Fruit fly (Drosophila melanogaster) whole organism, wandering third instar larva: ENCODE measurements around the gene Prosalpha6.

Source experiments
- CG9705 ChIP-seq: fragments of 200-800 bp; sonication (Bioruptor generic); optimal IDR thresholded peaks from 2 replicates; lab custom pipeline; 2018; ENCODE audit warnings: missing biosample characterization, mild to moderate bottlenecking, missing genetic modification characterization
- CrebA ChIP-seq: fragments of 200-800 bp; sonication (Bioruptor generic); optimal IDR thresholded peaks from 2 replicates; lab custom pipeline; 2016; ENCODE audit warnings: missing biosample characterization, mild to moderate bottlenecking, missing genetic modification characterization, borderline replicate concordance
- Dfd ChIP-seq: fragments of >200 bp; optimal IDR thresholded peaks from 2 replicates; lab custom pipeline; 2017; ENCODE audit warnings: missing biosample characterization, missing genetic modification characterization
- Dif ChIP-seq: fragments of 200-275, 200-300 bp; sonication (Bioruptor generic); optimal IDR thresholded peaks from 2 replicates; lab custom pipeline; 2018; ENCODE audit warnings: missing biosample characterization, missing genetic modification characterization; ENCODE audit not compliant: partially characterized antibody
- GATAd ChIP-seq: sonication (Bioruptor generic); optimal IDR thresholded peaks from 2 replicates; lab custom pipeline; 2016; ENCODE audit warnings: missing biosample characterization, missing genetic modification characterization
- Hnf4 ChIP-seq: fragments of 200-800 bp; sonication (Bioruptor generic); optimal IDR thresholded peaks from 2 replicates; lab custom pipeline; 2016; ENCODE audit warnings: missing biosample characterization, mild to moderate bottlenecking, missing genetic modification characterization
- Hr83 ChIP-seq: fragments of 200-300 bp; sonication (Bioruptor generic); optimal IDR thresholded peaks from 2 replicates; lab custom pipeline; 2016; ENCODE audit warnings: missing biosample characterization, mild to moderate bottlenecking, missing genetic modification characterization, moderate library complexity; ENCODE audit not compliant: poor library complexity, severe bottlenecking
- Jra ChIP-seq: sonication (Bioruptor generic); optimal IDR thresholded peaks from 2 replicates; lab custom pipeline; 2016; ENCODE audit warnings: missing biosample characterization, missing genetic modification characterization
- Mio ChIP-seq: sonication (Bioruptor generic); optimal IDR thresholded peaks from 2 replicates; lab custom pipeline; 2016; ENCODE audit warnings: missing biosample characterization, missing genetic modification characterization
- N ChIP-seq: fragments of >200 bp; optimal IDR thresholded peaks from 2 replicates; lab custom pipeline; 2018; ENCODE audit warnings: missing biosample characterization, missing external identifiers, missing genetic modification characterization
- OdsH ChIP-seq: fragments of 200-800 bp; sonication (Bioruptor generic); optimal IDR thresholded peaks from 2 replicates; lab custom pipeline; 2016; ENCODE audit warnings: missing biosample characterization, mild to moderate bottlenecking, missing genetic modification characterization
- Rel ChIP-seq, 2 experiments: fragments of 200-800 bp; sonication (Bioruptor generic) in 1 of 2; optimal IDR thresholded peaks; 2 replicates in 1 of 2; 3 replicates in 1 of 2; lab custom pipeline; 2016 to 2019; ENCODE audit warnings: mild to moderate bottlenecking in 2 of 2, missing biosample characterization in 2 of 2, missing genetic modification characterization in 2 of 2, moderate library complexity in 1 of 2
- Vsx2 ChIP-seq: fragments of 200-300, 225-300 bp; sonication (Bioruptor generic); optimal IDR thresholded peaks from 2 replicates; lab custom pipeline; 2018; ENCODE audit warnings: missing biosample characterization, missing genetic modification characterization; ENCODE audit not compliant: partially characterized antibody
- br ChIP-seq: fragments of 200-800 bp; sonication (Bioruptor generic); optimal IDR thresholded peaks from 2 replicates; lab custom pipeline; 2016; ENCODE audit warnings: missing biosample characterization, missing genetic modification characterization
- brk ChIP-seq: fragments of 200-800 bp; sonication (Bioruptor generic); optimal IDR thresholded peaks from 2 replicates; lab custom pipeline; 2016; ENCODE audit warnings: missing biosample characterization, mild to moderate bottlenecking, missing genetic modification characterization
- dl ChIP-seq, 2 experiments: fragments of 175-275, 200-275 bp in 1 of 2; fragments of 200-275 bp in 1 of 2; sonication (Bioruptor generic); optimal IDR thresholded peaks; lab custom pipeline; 2018; ENCODE audit warnings: mild to moderate bottlenecking in 2 of 2, missing biosample characterization in 2 of 2, missing genetic modification characterization in 2 of 2, moderate library complexity in 2 of 2; ENCODE audit not compliant: partially characterized antibody in 2 of 2, insufficient read depth in 1 of 2
- dmrt93B ChIP-seq: fragments of 200-800 bp; sonication (Bioruptor generic); optimal IDR thresholded peaks from 2 replicates; lab custom pipeline; 2018; ENCODE audit warnings: missing biosample characterization, mild to moderate bottlenecking, missing genetic modification characterization
- dsf ChIP-seq: sonication (Bioruptor generic); optimal IDR thresholded peaks from 2 replicates; lab custom pipeline; 2016; ENCODE audit warnings: missing biosample characterization, missing genetic modification characterization, borderline replicate concordance
- ey ChIP-seq: fragments of 200-800 bp; sonication (Bioruptor generic); optimal IDR thresholded peaks from 2 replicates; lab custom pipeline; 2016; ENCODE audit warnings: missing biosample characterization, missing genetic modification characterization
- foxo ChIP-seq, 2 experiments: fragments of 200-800 bp; sonication (Bioruptor generic); optimal IDR thresholded peaks; 2 replicates in 1 of 2; 3 replicates in 1 of 2; lab custom pipeline; 2016 to 2017; ENCODE audit warnings: missing biosample characterization in 2 of 2, missing genetic modification characterization in 2 of 2
- h ChIP-seq: fragments of 200-800 bp; sonication (Bioruptor generic); optimal IDR thresholded peaks from 3 replicates; lab custom pipeline; 2016; ENCODE audit warnings: missing biosample characterization, mild to moderate bottlenecking, missing genetic modification characterization
- jim ChIP-seq: fragments of 175-275, 200-325 bp; sonication (Bioruptor generic); optimal IDR thresholded peaks from 2 replicates; lab custom pipeline; 2016; ENCODE audit warnings: missing biosample characterization, mild to moderate bottlenecking, missing genetic modification characterization
- lola ChIP-seq: fragments of >200 bp; optimal IDR thresholded peaks from 2 replicates; lab custom pipeline; 2017; ENCODE audit warnings: missing biosample characterization, missing genetic modification characterization
- pan ChIP-seq: fragments of >200 bp; optimal IDR thresholded peaks from 2 replicates; lab custom pipeline; 2017
- psq ChIP-seq: fragments of 200-800 bp; sonication (Bioruptor generic); optimal IDR thresholded peaks from 3 replicates; lab custom pipeline; 2017; ENCODE audit warnings: missing biosample characterization, mild to moderate bottlenecking, missing genetic modification characterization, moderate library complexity
- rgr ChIP-seq: fragments of 200-800 bp; sonication (Bioruptor generic); optimal IDR thresholded peaks from 3 replicates; lab custom pipeline; 2016; ENCODE audit warnings: missing biosample characterization, mild to moderate bottlenecking, missing genetic modification characterization
- sage ChIP-seq: fragments of 200-800 bp; sonication (Bioruptor generic); optimal IDR thresholded peaks from 2 replicates; lab custom pipeline; 2016; ENCODE audit warnings: missing biosample characterization, mild to moderate bottlenecking, missing genetic modification characterization
- tai ChIP-seq: sonication (Bioruptor generic); optimal IDR thresholded peaks from 2 replicates; lab custom pipeline; 2016; ENCODE audit warnings: missing biosample characterization, missing genetic modification characterization
- usp ChIP-seq: fragments of >200 bp; optimal IDR thresholded peaks from 2 replicates; lab custom pipeline; 2017; ENCODE audit warnings: missing biosample characterization, missing genetic modification characterization
- woc ChIP-seq: sonication (Bioruptor generic); optimal IDR thresholded peaks from 2 replicates; lab custom pipeline; 2016; ENCODE audit warnings: missing biosample characterization, mild to moderate bottlenecking, missing genetic modification characterization

Gene Prosalpha6

DNA sequence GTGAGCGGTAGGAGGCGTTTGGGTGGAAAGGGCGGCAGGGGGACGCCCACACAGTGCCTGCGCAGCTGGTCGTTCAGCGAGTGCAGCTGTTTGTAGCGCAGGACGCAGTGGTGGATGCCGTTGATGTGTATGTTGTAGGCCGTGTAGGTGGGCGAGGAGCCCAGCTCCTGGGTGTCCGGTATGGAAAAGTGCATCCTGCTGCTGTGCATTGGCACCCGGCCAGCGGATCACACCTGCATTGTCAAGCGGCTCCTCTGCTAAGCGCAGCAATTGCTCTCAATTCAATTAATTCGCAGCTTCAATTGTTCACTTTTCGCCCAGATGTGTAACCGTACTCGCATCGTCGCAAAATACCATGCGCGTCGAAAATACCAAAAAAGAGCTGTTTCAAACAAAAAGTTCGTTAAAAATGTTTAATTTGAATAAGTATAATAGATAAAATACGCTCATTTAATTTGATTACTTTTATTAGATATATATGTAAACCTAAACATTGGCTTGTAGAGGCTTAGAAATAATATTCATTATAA, 14.5 kb upstream of the Prosalpha6 start, which contains the start of gene Snx17:
Gene Snx17 (minus strand): TSS at position 329 of the 530 bp plus-strand sequence.
- no peak for TF ChIP-seq Dif (GFP tag; lab: Kevin White, UChicago)
- TF ChIP-seq jim (GFP tag; lab: Kevin White, UChicago): no peak

DNA sequence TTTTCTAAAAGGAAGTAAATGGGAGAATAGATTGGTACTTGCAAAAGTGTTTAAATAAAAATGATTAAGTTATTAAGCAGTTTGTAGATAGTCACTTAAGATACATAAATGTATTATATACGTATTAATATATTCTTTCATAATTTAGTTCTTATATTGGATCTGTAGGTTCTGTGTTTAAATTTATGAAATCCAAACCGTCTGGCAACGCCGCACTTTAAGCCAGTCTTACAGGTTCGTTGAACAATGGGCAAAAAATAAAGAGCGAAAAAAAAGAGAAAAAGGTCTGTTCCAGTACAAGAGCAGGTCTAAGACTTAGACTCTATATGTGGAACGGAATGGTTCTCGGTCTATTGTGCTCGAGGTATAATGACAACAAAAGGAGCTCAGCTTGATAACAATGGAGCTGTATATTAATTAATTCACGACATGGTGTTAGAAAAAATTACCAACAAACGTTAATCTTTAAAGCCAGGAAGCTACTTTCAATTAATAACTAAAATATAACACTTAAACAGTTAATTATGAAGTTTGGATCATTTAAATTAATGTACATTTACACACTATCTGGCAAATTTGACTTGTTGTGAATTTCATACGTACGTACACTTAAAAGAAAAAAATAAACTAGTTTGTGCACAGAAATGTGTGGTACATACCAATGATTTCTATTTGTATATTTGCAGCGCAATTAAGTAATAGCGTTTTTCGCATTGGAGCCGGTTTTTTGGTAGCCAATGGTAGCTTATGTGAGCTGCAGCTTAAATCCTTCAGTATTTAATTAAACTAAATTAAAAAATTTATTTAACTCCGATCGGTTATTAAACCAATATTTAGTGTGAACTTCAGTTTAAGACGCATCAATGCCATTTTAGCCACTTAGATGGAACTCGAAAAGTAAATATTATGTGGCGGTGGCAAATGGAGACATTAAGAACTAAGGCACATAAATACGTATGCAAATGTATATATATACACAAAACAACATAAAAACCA, 12.1 kb upstream of the Prosalpha6 start, which contains the start of gene CG5731:
Gene CG5731 (minus strand): TSS at position 946 of the 996 bp plus-strand sequence.
- TF ChIP-seq jim (GFP tag; lab: Kevin White, UChicago) (no peak), usp (no peak), Hnf4 (GFP tag; lab: Kevin White, UChicago) (no peak), Vsx2 (no peak), Mio (GFP tag; lab: Kevin White, UChicago) (no peak), brk (GFP tag; lab: Kevin White, UChicago) (no peak), rgr (GFP tag; lab: Kevin White, UChicago) (no peak), foxo (GFP tag; optimal IDR thresholded peaks at IDR 0.05; lab: Kevin White, UChicago) (no peak), Hr83 (GFP tag; lab: Kevin White, UChicago) (no peak), woc (no peak), OdsH (no peak), br (GFP tag; lab: Kevin White, UChicago) (no peak), Dif (GFP tag; lab: Kevin White, UChicago) (no peak), N (no peak), pan (lab: Kevin White, UChicago) (no peak), Jra (GFP tag; lab: Kevin White, UChicago) (no peak), dl (GFP tag; optimal IDR thresholded peaks at IDR 0.05; lab: Kevin White, UChicago; ENCODE audit: insufficient read depth in 1 of 2, partially characterized antibody in 2 of 2) (no peak)
- TF ChIP-seq, all 38 proteins: peak for 0

DNA sequence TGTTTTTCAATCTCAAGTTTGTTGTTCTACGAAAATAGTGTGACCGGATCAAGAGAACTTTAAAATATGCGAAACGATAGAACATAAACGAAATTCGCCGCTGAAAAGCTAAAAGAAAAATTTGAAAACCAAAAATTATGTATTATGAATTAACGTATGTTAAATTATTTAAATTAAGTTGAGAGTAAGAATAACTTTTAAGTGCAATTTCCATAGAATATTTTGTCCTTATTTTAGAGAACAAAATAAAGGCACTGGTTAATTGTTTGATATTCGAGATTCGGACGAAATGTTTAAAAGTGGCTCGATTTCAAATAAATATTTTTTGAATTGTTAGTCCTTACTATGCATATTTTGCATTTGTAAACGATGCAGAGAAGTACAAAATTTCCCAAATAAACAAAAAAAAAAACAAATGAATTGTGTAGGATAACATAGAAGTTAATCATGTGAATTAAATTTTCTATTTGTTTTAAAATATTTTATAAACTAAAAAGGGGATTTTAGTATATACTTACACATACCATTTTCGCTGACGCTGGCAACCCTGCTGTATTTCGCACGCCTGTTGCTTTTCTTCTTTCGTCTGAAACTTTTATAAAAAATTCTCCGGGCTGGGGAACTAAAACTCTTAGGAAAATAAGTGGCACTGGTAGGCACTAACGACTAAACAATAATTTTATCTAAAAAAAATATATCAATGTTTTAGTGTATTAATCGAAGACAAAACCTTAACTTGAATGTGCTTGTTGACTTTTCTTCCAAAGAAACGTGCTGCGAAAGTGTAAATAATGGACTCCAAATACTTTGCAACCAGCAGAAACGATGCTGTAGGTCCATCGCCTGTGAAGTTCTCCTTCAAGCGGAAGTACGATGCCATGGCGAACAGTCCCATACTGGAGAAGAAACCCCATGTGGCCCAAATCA, 10.3 kb upstream of the Prosalpha6 start, which contains the start of the genes CG5727 and ath:
Gene CG5727 (minus strand): TSS at position 51 of the 927 bp plus-strand sequence.
Gene ath (plus strand): TSS at position 513 of the 927 bp plus-strand sequence.
- TF ChIP-seq psq (GFP tag; lab: Kevin White, UChicago): peak; percentile 44
- peak; percentile 50 for TF ChIP-seq woc
- no peak for TF ChIP-seq ey (GFP tag; lab: Kevin White, UChicago)
- no peak for TF ChIP-seq Rel (GFP tag; optimal IDR thresholded peaks at IDR 0.05; lab: Kevin White, UChicago)
- TF ChIP-seq Rel (tag; optimal IDR thresholded peaks at IDR 0.05; lab: Kevin White, UChicago): peak; percentile 33
- no peak for TF ChIP-seq tai (GFP tag; lab: Kevin White, UChicago)
- TF ChIP-seq brk (GFP tag; lab: Kevin White, UChicago): peak; percentile 1
- peak; percentile 1 for TF ChIP-seq Hnf4 (GFP tag; lab: Kevin White, UChicago)
- no peak for TF ChIP-seq CrebA (GFP tag; lab: Kevin White, UChicago)
- no peak for TF ChIP-seq h (GFP tag; lab: Kevin White, UChicago)

DNA sequence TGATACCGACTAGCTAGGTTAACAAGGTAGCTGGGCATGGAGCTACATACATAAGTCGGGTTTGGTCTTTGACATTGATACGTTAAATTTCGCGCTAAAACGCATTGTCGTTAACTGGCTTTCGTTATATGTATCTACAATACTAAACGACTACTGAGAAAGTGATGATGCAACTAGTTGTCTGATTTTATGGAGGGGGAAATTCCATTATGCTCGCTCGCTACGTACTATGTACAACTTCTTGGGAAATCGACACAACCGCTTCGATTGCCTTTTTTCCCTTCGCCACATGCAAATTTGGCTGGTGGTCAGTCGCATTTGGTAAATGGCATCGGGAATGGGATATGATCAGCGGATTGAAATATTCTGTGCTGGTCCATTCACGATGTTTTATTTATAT, 1.1 kb upstream of the Prosalpha6 start:
- no peak for TF ChIP-seq foxo (GFP tag; optimal IDR thresholded peaks at IDR 0.05; lab: Kevin White, UChicago)
- no peak for TF ChIP-seq GATAd (GFP tag; lab: Kevin White, UChicago)
- TF ChIP-seq Vsx2: no peak
- TF ChIP-seq ey (GFP tag; lab: Kevin White, UChicago): no peak
- TF ChIP-seq dsf (GFP tag; lab: Kevin White, UChicago): no peak
- TF ChIP-seq Hr83 (GFP tag; lab: Kevin White, UChicago): no peak
- no peak for TF ChIP-seq sage
- no peak for TF ChIP-seq Dfd
- TF ChIP-seq Mio (GFP tag; lab: Kevin White, UChicago): no peak
- no peak for TF ChIP-seq CG9705
- TF ChIP-seq tai (GFP tag; lab: Kevin White, UChicago): no peak
- no peak for TF ChIP-seq pan (lab: Kevin White, UChicago)
- no peak for TF ChIP-seq lola (GFP tag; lab: Kevin White, UChicago)
- TF ChIP-seq dmrt93B (GFP tag; lab: Kevin White, UChicago): no peak
- no peak for TF ChIP-seq OdsH
- no peak for TF ChIP-seq N
